Worm (Caenorhabditis elegans) whole organism, midembryonic: ENCODE data around the gene serp-1.1.

Experiments
- tab-1 ChIP-seq: fragments of 200-800 bp; sonication (Bioruptor generic); IDR thresholded peaks from 2 replicates; pipeline ENCODE4 v1.3.6; 2022; ENCODE audit warnings: missing genetic modification characterization, missing compliant biosample characterization
- ztf-23 ChIP-seq: fragments of 200-800 bp; sonication (Bioruptor generic); IDR thresholded peaks from 2 replicates; pipeline ENCODE4 v1.3.6; 2022; ENCODE audit warnings: missing genetic modification reagents, missing genetic modification characterization, missing compliant biosample characterization
- ztf-29 ChIP-seq: fragments of 200-800 bp; sonication (Bioruptor generic); IDR thresholded peaks from 2 replicates; pipeline ENCODE4 v1.3.6; 2022; ENCODE audit warnings: missing genetic modification reagents, missing genetic modification characterization, missing compliant biosample characterization

DNA sequence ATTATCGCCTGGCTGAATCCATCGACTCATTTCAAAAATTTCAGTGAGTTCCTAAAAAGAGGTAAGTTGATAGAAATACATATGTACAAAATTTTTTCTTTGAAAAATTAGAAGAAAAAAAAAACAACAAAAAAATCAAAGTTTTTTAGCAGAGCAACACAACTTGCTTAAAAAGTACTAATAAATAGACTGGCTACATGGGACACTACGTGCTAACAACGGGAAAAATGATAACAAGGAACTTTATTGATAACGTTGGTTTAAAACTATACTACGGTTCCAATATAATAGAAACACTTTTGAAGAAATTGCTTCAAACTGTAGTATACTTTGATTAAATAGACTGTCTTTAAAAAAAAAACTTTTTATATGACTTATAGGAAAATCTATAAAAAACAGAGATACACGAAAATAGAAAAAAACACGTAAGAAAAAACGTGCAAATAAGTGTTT lies 2.9 kb upstream of the serp-1.1 start, which contains the start of gene acox-1.6:
- no peak for TF ChIP-seq ztf-29 (GFP tag; lab: Robert Waterston, UW)
- no peak for TF ChIP-seq ztf-23 (GFP tag; lab: Robert Waterston, UW)
- TF ChIP-seq tab-1 (GFP tag; lab: Robert Waterston, UW): no peak
